Fruit fly (Drosophila melanogaster): ENCODE results near the gene Scp2.

Scp2 gene

DNA sequence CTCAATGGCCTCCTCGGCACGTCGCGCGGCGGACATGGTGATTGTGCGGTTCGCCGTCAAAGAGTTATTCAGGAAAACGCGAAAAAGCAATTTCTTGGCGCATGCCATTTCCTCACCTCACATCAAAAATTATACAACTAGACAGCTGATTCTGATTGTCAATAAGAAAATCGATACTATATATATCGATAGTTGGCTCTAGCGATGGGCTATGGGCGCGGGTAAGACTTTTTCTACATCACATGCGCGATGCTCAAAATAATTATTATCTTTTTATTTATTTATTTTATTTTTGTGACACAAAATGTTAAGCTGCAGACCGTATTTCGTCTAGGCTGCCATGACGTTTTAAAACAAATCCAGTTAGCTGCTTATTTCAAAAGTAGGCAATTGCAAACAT, 30.8 kb upstream of the Scp2 start, which contains the start of gene CG10340 (continued):
- TF ChIP-seq CG4820 (GFP tag; optimal IDR thresholded peaks at IDR 0.05), result no peak
- TF ChIP-seq exex (tag; optimal IDR thresholded peaks at IDR 0.05), result no peak
- peak; percentile 31 for TF ChIP-seq lilli (GFP tag; optimal IDR thresholded peaks at IDR 0.05)
- 0 out of 4 replicates have a peak, but pooled peaks have one; percentile 64 for TF ChIP-seq chinmo (GFP tag; IDR thresholded peaks at IDR 0.05; ENCODE audit: partially characterized antibody)
- TF ChIP-seq Dbx (GFP tag; IDR thresholded peaks at IDR 0.05), result peak; percentile 43; the same call in 1 of the 3 replicates
- no peak for TF ChIP-seq dan (GFP tag; IDR thresholded peaks at IDR 0.05)
- no peak for TF ChIP-seq CG9817 (tag; optimal IDR thresholded peaks at IDR 0.05)
- no peak for TF ChIP-seq CG14014 (GFP tag; IDR thresholded peaks at IDR 0.05)
- TF ChIP-seq HLH4C (GFP tag; IDR thresholded peaks at IDR 0.05; ENCODE audit: partially characterized antibody), result peak; percentile 79
- TF ChIP-seq CG12659 (GFP tag; optimal IDR thresholded peaks at IDR 0.05), result peak; percentile 45
- peak; percentile 53; the same call in 1 of the 3 replicates for TF ChIP-seq CG7963 (GFP tag; IDR thresholded peaks at IDR 0.05; ENCODE audit: partially characterized antibody)
- TF ChIP-seq slbo (GFP tag; IDR thresholded peaks at IDR 0.05), result peak; percentile 45; the same call in 1 of the 2 replicates
- TF ChIP-seq MESR4 (GFP tag; optimal IDR thresholded peaks at IDR 0.05), result peak; percentile 81
- peak; percentile 18; the same call in 1 of the 2 replicates for TF ChIP-seq tna (GFP tag; IDR thresholded peaks at IDR 0.05; ENCODE audit: partially characterized antibody)
- TF ChIP-seq sna (GFP tag; IDR thresholded peaks at IDR 0.05; ENCODE audit: partially characterized antibody), result peak; percentile 83
- TF ChIP-seq HmgZ (tag; optimal IDR thresholded peaks at IDR 0.05), result peak; percentile 6
- TF ChIP-seq CG12391 (tag; optimal IDR thresholded peaks at IDR 0.05), result peak; percentile 11
- peak; percentile 64 for TF ChIP-seq vvl (GFP tag; IDR thresholded peaks at IDR 0.05)
- peak; percentile 75 for TF ChIP-seq CG2129 (GFP tag; IDR thresholded peaks at IDR 0.05; ENCODE audit: partially characterized antibody)
- TF ChIP-seq CG15514 (GFP tag; optimal IDR thresholded peaks at IDR 0.05), result peak; percentile 38
- 0 out of 3 replicates have a peak, but pooled peaks have one; percentile 21 for TF ChIP-seq CG14050 (GFP tag; IDR thresholded peaks at IDR 0.05)
- no peak for TF ChIP-seq Hr78 (GFP tag; optimal IDR thresholded peaks at IDR 0.05)
- TF ChIP-seq MBD-R2 (GFP tag; IDR thresholded peaks at IDR 0.05), result peak; percentile 92
- TF ChIP-seq CG13287 (GFP tag; IDR thresholded peaks at IDR 0.05; ENCODE audit: partially characterized antibody), result peak; percentile 87
- peak; percentile 89 for TF ChIP-seq Dref (GFP tag; IDR thresholded peaks at IDR 0.05)
- TF ChIP-seq CG15011 (GFP tag; optimal IDR thresholded peaks at IDR 0.05), result no peak
- no peak for TF ChIP-seq sim (GFP tag; IDR thresholded peaks at IDR 0.05)
- TF ChIP-seq CG31441 (GFP tag; IDR thresholded peaks at IDR 0.05), result no peak
- peak; percentile 44 for TF ChIP-seq Max (GFP tag; optimal IDR thresholded peaks at IDR 0.05)
- no peak for TF ChIP-seq NK7.1 (GFP tag; optimal IDR thresholded peaks at IDR 0.05)
- peak; percentile 81 for TF ChIP-seq BEAF-32 (GFP tag; optimal IDR thresholded peaks at IDR 0.05)
- TF ChIP-seq zen2 (GFP tag; IDR thresholded peaks at IDR 0.05; ENCODE audit: partially characterized antibody), result peak; percentile 77
- TF ChIP-seq CG3163 (GFP tag; optimal IDR thresholded peaks at IDR 0.05), result no peak
- TF ChIP-seq Oaz (GFP tag; IDR thresholded peaks at IDR 0.05), result no peak
- no peak for TF ChIP-seq CG10654 (GFP tag; optimal IDR thresholded peaks at IDR 0.05)
- TF ChIP-seq Abd-B (GFP tag; optimal IDR thresholded peaks at IDR 0.05), result peak; percentile 19
- no peak for TF ChIP-seq CG7271 (tag; optimal IDR thresholded peaks at IDR 0.05)
- TF ChIP-seq hbn (GFP tag; IDR thresholded peaks at IDR 0.05; ENCODE audit: partially characterized antibody), result peak; percentile 79
- TF ChIP-seq CG14860 (GFP tag; IDR thresholded peaks at IDR 0.05; ENCODE audit: partially characterized antibody), result peak; percentile 72
- peak; percentile 11 for TF ChIP-seq CG15696 (tag; optimal IDR thresholded peaks at IDR 0.05)
- TF ChIP-seq row (GFP tag; IDR thresholded peaks at IDR 0.05), result peak; percentile 64
- peak; percentile 80 for TF ChIP-seq CG16813 (GFP tag; IDR thresholded peaks at IDR 0.05; ENCODE audit: partially characterized antibody)
- TF ChIP-seq CG13775 (GFP tag; optimal IDR thresholded peaks at IDR 0.05), result peak; percentile 31
- no peak for TF ChIP-seq prd (optimal IDR thresholded peaks at IDR 0.05)
- peak; percentile 30; the same call in 1 of the 3 replicates for TF ChIP-seq prd (GFP tag; IDR thresholded peaks at IDR 0.05)
- no peak for TF ChIP-seq fd64A (GFP tag; optimal IDR thresholded peaks at IDR 0.05)
- no peak for TF ChIP-seq C15 (GFP tag; IDR thresholded peaks at IDR 0.05)
- TF ChIP-seq sens-2 (GFP tag; IDR thresholded peaks at IDR 0.05), result no peak
- peak; percentile 67 for TF ChIP-seq stwl (tag; optimal IDR thresholded peaks at IDR 0.05)
